Fruit fly (Drosophila melanogaster): ENCODE data around the gene Set8.

The Set8 gene

dm6 chr3R:14285059-14285953, 30.5 kb upstream of the Set8 start:
- TF ChIP-seq ovo (GFP tag; optimal IDR thresholded peaks at IDR 0.05): peak; percentile 96
- TF ChIP-seq Crg-1 (GFP tag; optimal IDR thresholded peaks at IDR 0.05): no peak
- TF ChIP-seq pad (GFP tag; optimal IDR thresholded peaks at IDR 0.05): peak; percentile 1
- peak; percentile 9 for TF ChIP-seq CG7101 (tag; optimal IDR thresholded peaks at IDR 0.05)
- peak; percentile 58 for TF ChIP-seq CG5204 (GFP tag; optimal IDR thresholded peaks at IDR 0.05)
- peak; percentile 5 for TF ChIP-seq CG14711 (tag; optimal IDR thresholded peaks at IDR 0.05)
- TF ChIP-seq kay (GFP tag; ENCODE audit: borderline replicate concordance): peak; percentile 96
- TF ChIP-seq CG1620 (GFP tag; optimal IDR thresholded peaks at IDR 0.05): no peak
- TF ChIP-seq tj (GFP tag; optimal IDR thresholded peaks at IDR 0.05): no peak
- peak; percentile 37 for TF ChIP-seq Mnt (GFP tag; optimal IDR thresholded peaks at IDR 0.05)
- TF ChIP-seq cnc (optimal IDR thresholded peaks at IDR 0.05): no peak
- peak; percentile 39 for TF ChIP-seq CG7045 (GFP tag; optimal IDR thresholded peaks at IDR 0.05)
- peak; percentile 76 for TF ChIP-seq cic (GFP tag; optimal IDR thresholded peaks at IDR 0.05)
- no peak for TF ChIP-seq CG33017 (tag; optimal IDR thresholded peaks at IDR 0.05)

- no peak for TF ChIP-seq CG33017 (tag; optimal IDR thresholded peaks at IDR 0.05)
- TF ChIP-seq CG14711 (tag; optimal IDR thresholded peaks at IDR 0.05): peak; percentile 16
- TF ChIP-seq Crg-1 (GFP tag; optimal IDR thresholded peaks at IDR 0.05): no peak
- peak; percentile 23 for TF ChIP-seq CG1620 (GFP tag; optimal IDR thresholded peaks at IDR 0.05)
- TF ChIP-seq cnc (optimal IDR thresholded peaks at IDR 0.05): no peak
- TF ChIP-seq CG7101 (tag; optimal IDR thresholded peaks at IDR 0.05): no peak
- no peak for TF ChIP-seq Hr96 (GFP tag; optimal IDR thresholded peaks at IDR 0.05)
- TF ChIP-seq toe (GFP tag; optimal IDR thresholded peaks at IDR 0.05): no peak
- TF ChIP-seq CG5204 (GFP tag; optimal IDR thresholded peaks at IDR 0.05): no peak
- no peak for TF ChIP-seq Clk (GFP tag; optimal IDR thresholded peaks at IDR 0.05)
- no peak for TF ChIP-seq CG11617 (GFP tag; optimal IDR thresholded peaks at IDR 0.05)
- no peak for TF ChIP-seq CG7045 (GFP tag; optimal IDR thresholded peaks at IDR 0.05)
- TF ChIP-seq pad (GFP tag; optimal IDR thresholded peaks at IDR 0.05): no peak
- no peak for TF ChIP-seq kay (GFP tag; ENCODE audit: borderline replicate concordance)
- TF ChIP-seq Mnt (GFP tag; optimal IDR thresholded peaks at IDR 0.05): peak; percentile 20
- TF ChIP-seq bab1 (GFP tag; optimal IDR thresholded peaks at IDR 0.05): peak; percentile 31
- TF ChIP-seq CG12768 (GFP tag; optimal IDR thresholded peaks at IDR 0.05): peak; percentile 31
- TF ChIP-seq ovo (GFP tag; optimal IDR thresholded peaks at IDR 0.05): no peak
- no peak for TF ChIP-seq tj (GFP tag; optimal IDR thresholded peaks at IDR 0.05)
- TF ChIP-seq cic (GFP tag; optimal IDR thresholded peaks at IDR 0.05): peak; percentile 41
Measured at dm6 chr3R:14286320-14287190, 29.3 kb upstream of the Set8 start, which contains the start of gene trx. Gene trx, minus strand, starts transcription at chr3R:14286903.

DNA sequence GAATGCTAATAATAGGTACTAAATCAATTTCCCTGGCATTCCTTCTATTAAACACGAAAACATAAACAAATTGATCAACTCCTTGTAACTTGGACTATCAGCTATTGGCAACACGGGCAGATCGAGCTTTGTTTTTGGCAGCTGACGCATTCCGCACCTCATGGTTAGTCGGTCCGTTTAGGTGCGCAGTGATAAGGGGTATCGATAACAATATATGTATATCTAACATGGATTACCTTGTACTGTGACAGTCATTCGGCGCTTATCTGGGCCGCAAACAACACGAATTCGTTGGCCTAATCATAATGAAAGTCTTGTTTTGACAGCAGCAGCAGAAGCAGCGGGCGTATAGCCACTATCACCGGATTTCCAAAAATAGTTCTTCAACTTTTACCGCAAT, 27.9 kb upstream of the Set8 start:
- TF ChIP-seq cnc (optimal IDR thresholded peaks at IDR 0.05) (no peak), kay (GFP tag; ENCODE audit: borderline replicate concordance) (peak; percentile 46)

- peak; percentile 54 for TF ChIP-seq CG7045 (GFP tag; optimal IDR thresholded peaks at IDR 0.05)
- TF ChIP-seq CG33017 (tag; optimal IDR thresholded peaks at IDR 0.05): peak; percentile 86
- TF ChIP-seq ovo (GFP tag; optimal IDR thresholded peaks at IDR 0.05): peak; percentile 37
- peak; percentile 68 for TF ChIP-seq toe (GFP tag; optimal IDR thresholded peaks at IDR 0.05)
- TF ChIP-seq Crg-1 (GFP tag; optimal IDR thresholded peaks at IDR 0.05): peak; percentile 16
- TF ChIP-seq CG12768 (GFP tag; optimal IDR thresholded peaks at IDR 0.05): peak; percentile 77
- TF ChIP-seq CG1620 (GFP tag; optimal IDR thresholded peaks at IDR 0.05): no peak
- TF ChIP-seq Mnt (GFP tag; optimal IDR thresholded peaks at IDR 0.05): peak; percentile 43
- TF ChIP-seq bab1 (GFP tag; optimal IDR thresholded peaks at IDR 0.05): peak; percentile 32
- peak in 1 of 2 experiments; percentile 5 for TF ChIP-seq cnc (optimal IDR thresholded peaks at IDR 0.05)
- peak; percentile 94 for TF ChIP-seq kay (GFP tag; ENCODE audit: borderline replicate concordance)
- TF ChIP-seq Clk (GFP tag; optimal IDR thresholded peaks at IDR 0.05): peak; percentile 78
- peak; percentile 96 for TF ChIP-seq pad (GFP tag; optimal IDR thresholded peaks at IDR 0.05)
- peak; percentile 84 for TF ChIP-seq CG7101 (tag; optimal IDR thresholded peaks at IDR 0.05)
- TF ChIP-seq CG14711 (tag; optimal IDR thresholded peaks at IDR 0.05): peak; percentile 78
- TF ChIP-seq CG5204 (GFP tag; optimal IDR thresholded peaks at IDR 0.05): peak; percentile 81
- peak; percentile 31 for TF ChIP-seq tj (GFP tag; optimal IDR thresholded peaks at IDR 0.05)
- peak; percentile 85 for TF ChIP-seq CG11617 (GFP tag; optimal IDR thresholded peaks at IDR 0.05)
- peak; percentile 62 for TF ChIP-seq Hr96 (GFP tag; optimal IDR thresholded peaks at IDR 0.05)
- peak; percentile 78 for TF ChIP-seq cic (GFP tag; optimal IDR thresholded peaks at IDR 0.05)
Measured at dm6 chr3R:14288669-14289383, 27.0 kb upstream of the Set8 start, which contains the start of gene red. Gene red, plus strand, starts transcription at chr3R:14289071.

Measured in whole organism, adult.